Worm (Caenorhabditis elegans) whole organism, L1 larva: ENCODE results near the gene R02D5.8.

Source experiments
- aly-2 ChIP-seq: fragments of 150-350 bp; optimal IDR thresholded peaks from 2 replicates; lab custom pipeline; 2014; ENCODE audit warnings: missing biosample characterization, missing genetic modification characterization
- blmp-1 ChIP-seq: fragments of 150-350 bp; optimal IDR thresholded peaks from 2 replicates; lab custom pipeline; 2014; ENCODE audit warnings: missing biosample characterization, missing genetic modification characterization
- dsc-1 ChIP-seq: sonication (generic microtip); optimal IDR thresholded peaks from 2 replicates; lab custom pipeline; 2016; ENCODE audit warnings: mild to moderate bottlenecking, missing genetic modification characterization, missing compliant biosample characterization
- fkh-10 ChIP-seq: sonication (generic microtip); optimal IDR thresholded peaks from 2 replicates; lab custom pipeline; 2017; ENCODE audit warnings: missing biosample characterization, missing genetic modification reagents, missing genetic modification characterization
- fos-1 ChIP-seq: fragments of 150-350 bp; optimal IDR thresholded peaks from 2 replicates; lab custom pipeline; 2014; ENCODE audit warnings: missing biosample characterization, missing genetic modification characterization
- isw-1 ChIP-seq: fragments of 200-800 bp; sonication (Bioruptor generic); IDR thresholded peaks from 2 replicates; pipeline ENCODE4 v1.3.6; 2022; ENCODE audit warnings: missing genetic modification characterization, missing compliant biosample characterization
- nhr-20 ChIP-seq: sonication (generic microtip); optimal IDR thresholded peaks from 2 replicates; lab custom pipeline; 2016; ENCODE audit warnings: mild to moderate bottlenecking, missing genetic modification characterization, missing compliant biosample characterization
- nhr-90 ChIP-seq: sonication (generic microtip); optimal IDR thresholded peaks from 2 replicates; lab custom pipeline; 2016; ENCODE audit warnings: mild to moderate bottlenecking, missing genetic modification characterization, missing compliant biosample characterization; ENCODE audit not compliant: poor library complexity
- rnt-1 ChIP-seq: sonication (generic microtip); optimal IDR thresholded peaks from 2 replicates; lab custom pipeline; 2016; ENCODE audit warnings: mild to moderate bottlenecking, missing genetic modification characterization, moderate library complexity, missing compliant biosample characterization

DNA sequence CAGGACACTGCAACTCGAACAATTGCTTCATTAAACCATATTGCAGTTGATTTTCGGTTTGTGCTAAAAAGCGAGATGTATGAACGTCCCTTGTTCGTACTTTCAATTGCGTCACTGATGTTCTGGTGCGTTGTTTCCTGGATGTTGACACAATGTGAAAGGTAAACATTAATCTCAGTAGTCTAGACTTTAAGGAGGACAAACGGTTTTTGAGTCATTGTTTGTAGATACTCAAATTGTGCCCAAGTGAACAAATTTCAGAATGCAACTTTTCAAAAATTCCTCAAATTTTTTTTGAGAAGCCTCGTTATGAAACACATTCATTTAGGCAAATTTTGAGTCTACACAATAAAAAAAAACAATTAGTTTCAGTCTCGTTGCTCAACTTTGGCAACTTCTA, 21.8 kb upstream of the R02D5.8 start:
- TF ChIP-seq blmp-1 (tag; lab: Kevin White, UChicago) = no peak
- no peak for TF ChIP-seq fkh-10 (GFP tag; lab: Kevin White, UChicago)
- no peak for TF ChIP-seq aly-2 (tag; lab: Kevin White, UChicago)
- TF ChIP-seq dsc-1 (tag; lab: Kevin White, UChicago) = no peak
- TF ChIP-seq fos-1 (tag; lab: Kevin White, UChicago) = no peak
- no peak for TF ChIP-seq nhr-90 (tag; lab: Kevin White, UChicago)
- TF ChIP-seq nhr-20 (tag; lab: Kevin White, UChicago) = no peak
- no peak for TF ChIP-seq isw-1
- no peak for TF ChIP-seq rnt-1
